Worm (Caenorhabditis elegans): ENCODE measurements around the gene lias-1.

Gene lias-1

DNA sequence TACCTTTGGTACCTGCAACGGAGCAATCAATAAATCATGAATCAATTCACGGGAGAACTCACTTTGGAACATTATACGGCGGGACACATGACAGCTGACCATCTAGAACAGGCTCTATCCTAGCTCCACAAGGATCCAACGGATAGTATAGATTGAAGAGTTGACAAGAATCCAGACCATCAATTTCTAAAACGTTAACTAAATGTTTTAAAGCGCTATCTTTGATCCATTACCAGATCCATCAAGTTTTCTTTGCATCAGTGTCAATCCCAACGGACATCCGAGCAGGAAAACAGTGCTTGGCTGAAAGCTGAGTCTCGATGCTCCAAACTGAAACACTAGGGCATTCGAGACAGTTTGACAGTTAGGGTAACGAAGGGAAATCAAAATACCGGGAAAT lies 18.5 kb upstream of the lias-1 start:
- TF ChIP-seq unc-62 (GFP tag; optimal IDR thresholded peaks at IDR 0.05) = no peak

ce11 chrIII:3520417-3520816 lies 15.5 kb upstream of the lias-1 start:
- TF ChIP-seq unc-62 (GFP tag; optimal IDR thresholded peaks at IDR 0.05) = no peak

- TF ChIP-seq unc-62 (GFP tag; optimal IDR thresholded peaks at IDR 0.05) = no peak
Observed at ce11 chrIII:3519505-3519904, 14.6 kb upstream of the lias-1 start, which contains the start of gene hmit-1.3. Gene hmit-1.3, minus strand, starts transcription at chrIII:3519607.

- no peak for TF ChIP-seq unc-62 (GFP tag; optimal IDR thresholded peaks at IDR 0.05)
Observed at ce11 chrIII:3511808-3512207, 6.9 kb upstream of the lias-1 start.

DNA sequence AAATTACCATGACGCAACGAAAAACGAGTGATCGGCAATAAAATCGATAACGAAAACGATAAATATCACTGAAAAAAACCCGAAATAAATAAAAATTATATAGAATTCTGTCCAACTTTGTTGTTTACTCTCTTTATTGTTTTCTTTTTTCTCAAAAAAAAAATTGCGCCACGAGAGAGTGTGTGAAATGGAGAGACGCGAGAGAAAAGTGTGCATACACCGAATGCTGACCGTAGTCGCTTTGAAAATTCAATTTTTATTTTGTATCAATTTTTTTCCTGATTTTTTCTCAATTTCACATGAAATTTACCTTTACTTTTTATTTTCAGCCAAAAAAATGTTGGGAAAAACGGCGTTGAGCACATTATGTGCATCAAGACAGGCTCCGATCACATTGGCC lies 5.0 kb upstream of the lias-1 start, which contains the start of the genes M01F1.4 and mrpl-35:
TSS of gene M01F1.4 (minus strand) at position 126 of the 400 bp plus-strand sequence.
TSS of gene mrpl-35 (plus strand) at position 330 of the 400 bp plus-strand sequence.
- no peak for TF ChIP-seq unc-62 (GFP tag; optimal IDR thresholded peaks at IDR 0.05)

DNA sequence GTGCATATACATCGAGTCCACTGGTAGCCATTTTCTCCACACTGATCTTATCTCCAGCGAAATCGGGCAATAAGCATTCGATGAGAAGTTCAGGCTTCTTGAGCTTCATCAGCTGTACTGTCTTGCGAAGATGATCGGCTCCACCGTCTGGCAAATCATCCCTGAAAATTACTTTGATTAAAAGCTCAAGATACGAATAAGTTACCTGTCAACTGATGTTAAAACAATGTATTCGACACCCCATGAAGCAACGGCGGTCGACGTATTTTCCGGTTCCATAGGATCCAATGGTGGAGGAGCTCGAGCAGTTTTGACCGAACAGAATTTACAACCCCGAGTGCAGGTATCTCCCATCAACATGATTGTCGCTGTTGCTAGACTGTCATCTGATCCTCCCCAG lies 662 bp downstream of the lias-1 start:
- TF ChIP-seq unc-62 (GFP tag; optimal IDR thresholded peaks at IDR 0.05) = no peak

ce11 chrIII:3503286-3503685 lies 1.6 kb downstream of the lias-1 start, which contains the start of gene rpl-16:
Gene rpl-16, minus strand, starts transcription at chrIII:3503604.
- TF ChIP-seq unc-62 (GFP tag; optimal IDR thresholded peaks at IDR 0.05) = no peak

DNA sequence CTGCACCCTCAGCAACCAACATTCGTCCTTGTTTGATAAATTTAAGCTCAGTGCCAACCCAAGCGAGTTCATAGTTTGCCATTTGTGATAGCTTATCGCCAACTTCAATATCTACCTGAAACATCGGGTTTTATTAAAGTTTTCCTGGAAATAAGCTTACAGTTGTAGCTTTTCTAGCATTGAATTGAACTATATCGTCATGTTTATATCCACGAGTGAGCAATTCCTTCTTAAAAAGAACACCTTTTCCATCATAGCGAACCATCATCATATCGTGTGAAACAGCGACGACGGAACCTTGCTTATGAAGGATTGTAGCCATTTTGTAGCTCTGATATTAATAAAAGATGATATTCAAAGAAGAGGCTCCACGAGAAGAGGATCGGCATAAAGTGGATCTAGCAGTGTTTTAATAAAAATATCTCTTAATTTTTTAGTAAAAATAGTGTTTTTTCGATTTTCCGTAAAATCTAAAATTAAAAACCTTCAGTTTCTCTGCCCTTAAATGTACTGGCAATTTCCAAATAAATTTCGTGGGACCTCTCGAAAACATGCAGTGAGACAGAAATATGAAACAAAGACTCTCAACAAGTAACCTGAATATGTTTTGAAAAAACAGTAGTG lies 2.6 kb downstream of the lias-1 start, which contains the start of gene M01F1.8:
TSS of gene M01F1.8 (minus strand) at position 335 of the 624 bp plus-strand sequence.
- no peak for TF ChIP-seq unc-62 (GFP tag; optimal IDR thresholded peaks at IDR 0.05)

- no peak for TF ChIP-seq unc-62 (GFP tag; optimal IDR thresholded peaks at IDR 0.05)
Observed at ce11 chrIII:3499850-3500249, 5.1 kb downstream of the lias-1 start.

DNA sequence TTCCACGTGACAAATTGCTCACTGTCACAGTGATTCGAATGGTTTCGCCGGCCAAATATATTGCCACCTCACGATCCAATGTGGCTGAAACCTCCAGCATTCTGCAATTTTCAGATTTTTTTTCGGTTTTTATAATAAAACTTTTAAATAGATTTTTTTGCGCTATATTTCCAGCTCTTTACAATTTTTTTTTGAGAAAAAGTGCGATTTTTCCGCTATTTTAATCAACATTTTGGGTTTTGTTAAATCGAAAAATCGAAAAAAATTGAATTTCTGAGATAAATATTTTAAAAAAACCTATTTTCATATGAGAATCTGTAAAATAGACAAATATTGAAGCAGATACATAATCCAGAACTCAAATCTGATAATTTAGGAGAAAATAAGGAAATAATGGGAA lies 5.9 kb downstream of the lias-1 start, which contains the start of gene M01F1.9:
TSS of gene M01F1.9 (minus strand) at position 101 of the 400 bp plus-strand sequence.
- no peak for TF ChIP-seq unc-62 (GFP tag; optimal IDR thresholded peaks at IDR 0.05)

DNA sequence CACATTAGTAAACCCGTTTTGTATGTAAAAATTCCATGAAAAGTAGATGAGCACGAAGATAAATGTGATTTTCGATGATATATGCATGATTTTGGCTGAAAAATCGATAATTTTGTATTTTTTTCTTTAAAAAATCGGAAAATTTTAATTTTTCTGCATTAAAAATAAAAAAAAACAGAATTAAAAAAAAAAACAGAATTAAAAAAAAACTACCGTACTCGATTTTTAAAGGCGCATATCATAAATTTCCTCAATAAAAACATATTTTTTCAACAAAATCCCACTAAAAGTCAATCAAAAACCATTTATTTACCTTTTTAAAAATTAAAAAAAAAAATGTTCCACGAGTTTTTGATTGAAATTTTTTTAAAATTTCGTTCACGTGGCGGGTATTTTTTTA lies 11.8 kb downstream of the lias-1 start, which contains the start of gene gly-14:
TSS of gene gly-14 (minus strand) at position 101 of the 400 bp plus-strand sequence.
- no peak for TF ChIP-seq unc-62 (GFP tag; optimal IDR thresholded peaks at IDR 0.05)

DNA sequence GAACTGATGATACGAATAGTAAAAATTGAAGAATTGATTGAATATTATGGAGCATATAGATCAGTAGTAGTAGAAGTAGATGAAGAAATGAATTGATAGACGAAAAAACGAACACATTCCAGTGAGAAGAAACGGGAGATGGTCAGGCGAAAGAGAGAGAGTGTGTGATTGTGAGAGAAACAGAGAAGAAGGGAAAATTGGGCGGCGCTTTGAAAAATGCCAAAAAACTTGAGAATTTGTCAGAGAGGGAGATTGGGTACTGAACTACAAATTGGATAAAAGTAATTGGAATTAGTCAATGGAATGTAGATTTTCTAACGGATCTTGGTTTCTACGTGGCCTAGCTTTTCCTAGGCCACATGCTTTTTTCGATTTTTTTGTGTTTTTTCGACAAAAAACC lies 16.7 kb downstream of the lias-1 start, which contains the start of gene C34C12.7:
TSS of gene C34C12.7 (minus strand) at position 118 of the 400 bp plus-strand sequence.
- no peak for TF ChIP-seq unc-62 (GFP tag; optimal IDR thresholded peaks at IDR 0.05)

- TF ChIP-seq unc-62 (GFP tag; optimal IDR thresholded peaks at IDR 0.05) = no peak
Observed at ce11 chrIII:3487133-3487532, 17.8 kb downstream of the lias-1 start.

DNA sequence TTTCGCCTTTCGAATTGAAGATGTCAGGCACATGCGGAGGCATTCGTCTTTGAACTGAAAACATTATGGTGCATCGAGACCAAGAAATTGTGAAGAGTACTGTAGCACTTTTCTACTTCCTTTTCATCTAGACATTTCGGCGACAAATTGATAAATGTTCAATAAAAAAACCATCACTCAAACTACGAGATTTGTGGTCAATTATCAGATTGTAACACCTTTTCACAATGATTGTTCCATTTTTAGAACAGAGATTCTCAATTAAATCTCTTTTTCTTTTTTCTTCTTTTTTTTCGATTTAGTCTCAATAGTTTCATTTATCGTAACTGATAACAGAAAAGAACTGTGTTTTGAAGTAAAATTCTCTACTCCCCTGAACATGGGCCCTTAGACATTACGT lies 18.8 kb downstream of the lias-1 start:
- TF ChIP-seq unc-62 (GFP tag; optimal IDR thresholded peaks at IDR 0.05) = no peak

- TF ChIP-seq unc-62 (GFP tag; optimal IDR thresholded peaks at IDR 0.05) = no peak
Observed at ce11 chrIII:3484995-3485394, 19.9 kb downstream of the lias-1 start.

- no peak for TF ChIP-seq unc-62 (GFP tag; optimal IDR thresholded peaks at IDR 0.05)
Observed at ce11 chrIII:3482291-3482690, 22.6 kb downstream of the lias-1 start, which contains the start of gene C34C12.6. Gene C34C12.6, plus strand, starts transcription at chrIII:3482591.

DNA sequence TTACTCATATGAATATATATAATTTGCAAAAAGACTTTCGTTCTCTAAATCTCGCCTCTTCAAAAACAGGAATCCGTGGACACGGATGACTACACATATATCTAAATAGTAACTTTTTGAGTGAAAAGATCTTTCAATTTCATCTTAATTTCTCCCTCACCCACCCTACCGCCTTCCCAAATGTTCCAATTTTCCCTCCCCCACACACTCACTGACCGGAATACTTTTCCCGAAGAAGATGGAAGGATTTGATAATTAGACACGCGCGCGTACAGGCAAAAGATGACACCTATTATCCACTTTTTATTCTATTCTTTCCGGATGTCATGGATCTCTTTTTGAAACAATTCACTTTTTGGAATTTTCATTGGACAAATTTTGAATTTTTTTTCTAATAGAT lies 24.0 kb downstream of the lias-1 start:
- TF ChIP-seq unc-62 (GFP tag; optimal IDR thresholded peaks at IDR 0.05) = no peak

Measured in whole organism, dauer.